Worm (Caenorhabditis elegans) whole organism, L4/young adult: ENCODE data around the gene F49F1.4.

Experiments
- W03F9.2 ChIP-seq: fragments of 150-350 bp; optimal IDR thresholded peaks from 2 replicates; lab custom pipeline; 2014; ENCODE audit warnings: missing biosample characterization, missing genetic modification characterization
- him-1 ChIP-seq: sonication (generic microtip); optimal IDR thresholded peaks from 2 replicates; lab custom pipeline; 2016; ENCODE audit warnings: missing genotype, missing genetic modification reagents, missing genetic modification characterization, missing compliant biosample characterization

DNA sequence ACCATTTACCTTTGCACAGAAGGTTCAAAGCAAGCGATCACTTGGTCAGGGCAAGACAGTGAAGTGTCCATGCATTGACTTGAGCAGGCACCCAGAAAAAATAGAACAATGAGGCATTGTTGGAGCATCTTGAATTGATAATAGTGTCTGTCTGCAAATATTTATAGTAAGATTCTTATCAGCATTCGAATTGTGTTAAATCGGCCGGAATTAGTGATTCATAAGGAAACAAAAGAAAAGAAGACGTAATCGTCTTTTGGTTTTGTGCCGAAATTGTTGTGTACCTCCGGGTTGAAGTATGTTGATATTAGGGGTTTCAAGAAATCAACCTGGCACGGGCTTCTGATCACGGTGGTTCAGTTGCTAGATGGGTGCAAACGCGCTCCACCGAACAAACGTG lies 4.7 kb upstream of the F49F1.4 start, which contains the start of gene F49F1.5:
- TF ChIP-seq him-1 (tag; lab: Kevin White, UChicago) (no peak), W03F9.2 (tag; lab: Kevin White, UChicago) (no peak)
